Worm (Caenorhabditis elegans) whole organism, late embryonic: ENCODE results near the gene pals-25.

Experiments
- ama-1 ChIP-seq: fragments of 150-350 bp; optimal IDR thresholded peaks from 2 replicates; lab custom pipeline; 2014
- ceh-19 ChIP-seq: fragments of 200-800 bp; sonication (Bioruptor generic); optimal IDR thresholded peaks from 2 replicates; lab custom pipeline; 2018; ENCODE audit warnings: mild to moderate bottlenecking, missing genetic modification characterization, missing compliant biosample characterization
- ceh-2 ChIP-seq: sonication (generic microtip); optimal IDR thresholded peaks from 2 replicates; lab custom pipeline; 2016; ENCODE audit warnings: missing genotype, missing genetic modification characterization, missing compliant biosample characterization
- ceh-34 ChIP-seq: sonication (generic microtip); optimal IDR thresholded peaks from 2 replicates; lab custom pipeline; 2016; ENCODE audit warnings: mild to moderate bottlenecking, missing genetic modification characterization, missing compliant biosample characterization
- ceh-48 ChIP-seq: sonication (generic microtip); optimal IDR thresholded peaks from 2 replicates; lab custom pipeline; 2016; ENCODE audit warnings: missing genetic modification characterization, inconsistent platforms, missing compliant biosample characterization
- ceh-6 ChIP-seq: fragments of 200-800 bp; sonication (Bioruptor generic); optimal IDR thresholded peaks from 2 replicates; lab custom pipeline; 2018; ENCODE audit warnings: mild to moderate bottlenecking, missing genetic modification characterization, missing compliant biosample characterization
- hlh-13 ChIP-seq: fragments of 200-800 bp; sonication (Bioruptor generic); optimal IDR thresholded peaks from 2 replicates; lab custom pipeline; 2018; ENCODE audit warnings: mild to moderate bottlenecking, missing genetic modification characterization, missing compliant biosample characterization
- lim-6 ChIP-seq: sonication (generic microtip); optimal IDR thresholded peaks from 2 replicates; lab custom pipeline; 2016; ENCODE audit warnings: missing genetic modification characterization, missing compliant biosample characterization
- nfya-1 ChIP-seq: sonication (generic microtip); optimal IDR thresholded peaks from 2 replicates; lab custom pipeline; 2017; ENCODE audit warnings: missing genetic modification characterization, mild to moderate bottlenecking, missing compliant biosample characterization, antibody characterized with exemption, moderate library complexity
- pag-3 ChIP-seq: sonication (generic microtip); optimal IDR thresholded peaks from 2 replicates; lab custom pipeline; 2016; ENCODE audit warnings: missing compliant biosample characterization, missing genetic modification characterization, borderline replicate concordance
- pha-4 ChIP-seq: fragments of 150-350 bp; optimal IDR thresholded peaks from 2 replicates; lab custom pipeline; 2018; ENCODE audit warnings: missing biosample characterization, missing genetic modification reagents, missing genetic modification characterization
- pqm-1 ChIP-seq: sonication (generic microtip); optimal IDR thresholded peaks from 2 replicates; lab custom pipeline; 2016; ENCODE audit warnings: missing genetic modification characterization, missing compliant biosample characterization
- sox-4 ChIP-seq: sonication (generic microtip); optimal IDR thresholded peaks from 2 replicates; lab custom pipeline; 2017; ENCODE audit warnings: mild to moderate bottlenecking, missing genetic modification characterization, inconsistent platforms, missing compliant biosample characterization
- tbx-2 ChIP-seq: sonication (generic microtip); optimal IDR thresholded peaks from 2 replicates; lab custom pipeline; 2016; ENCODE audit warnings: missing genetic modification characterization, missing compliant biosample characterization

- TF ChIP-seq pag-3, result no peak
- no peak for TF ChIP-seq ceh-6 (GFP tag; lab: Kevin White, UChicago)
- TF ChIP-seq hlh-13 (GFP tag; lab: Kevin White, UChicago), result no peak
- TF ChIP-seq ceh-19, result no peak
- TF ChIP-seq sox-4 (tag; lab: Kevin White, UChicago), result no peak
- TF ChIP-seq pqm-1 (tag; lab: Kevin White, UChicago), result no peak
- TF ChIP-seq lim-6 (tag; lab: Kevin White, UChicago), result no peak
- no peak for TF ChIP-seq ceh-34 (tag; lab: Kevin White, UChicago)
- TF ChIP-seq ama-1 (lab: Kevin White, UChicago), result no peak
- no peak for TF ChIP-seq tbx-2
- TF ChIP-seq nfya-1 (tag; lab: Kevin White, UChicago), result no peak
- TF ChIP-seq pha-4, result no peak
- TF ChIP-seq ceh-2 (tag; lab: Kevin White, UChicago), result no peak
- TF ChIP-seq ceh-48 (tag; lab: Kevin White, UChicago), result no peak
Measured at ce11 chrIII:156645-157044, 22.4 kb downstream of the pals-25 start, which contains the start of the genes zig-13 and ver-1.
